Fruit fly (Drosophila melanogaster) whole organism, embryonic: ENCODE measurements around the gene fzo.
A peak's percentile ranks its signal among the peaks of the same experiment; 100 is the strongest.

Experiments used
- Ada2b ChIP-seq: fragments of 200-800 bp; sonication (Bioruptor generic); IDR thresholded peaks from 2 replicates; pipeline ENCODE4 v1.3.6; 2022; ENCODE audit warnings: missing biosample characterization, missing genetic modification characterization
- Atf3 ChIP-seq: fragments of 200-800 bp; sonication (Bioruptor generic); optimal IDR thresholded peaks from 3 replicates; lab custom pipeline; 2016; ENCODE audit warnings: missing biosample characterization, missing genetic modification characterization
- B-H2 ChIP-seq: fragments of 200-800 bp; sonication (Bioruptor generic); optimal IDR thresholded peaks from 2 replicates; lab custom pipeline; 2018; ENCODE audit warnings: missing biosample characterization, mild to moderate bottlenecking, missing genetic modification characterization
- Bgb ChIP-seq: fragments of 200-800 bp; sonication (Bioruptor generic); IDR thresholded peaks from 2 replicates; pipeline ENCODE4 v1.3.6; 2022; ENCODE audit warnings: missing biosample characterization, missing genetic modification characterization; ENCODE audit not compliant: partially characterized antibody
- CG10366 ChIP-seq: fragments of 200-800 bp; sonication (Bioruptor generic); IDR thresholded peaks from 2 replicates; pipeline ENCODE4 v1.3.6; 2022; ENCODE audit warnings: missing biosample characterization, missing genetic modification characterization
- CG10959 ChIP-seq: fragments of 200-800 bp; sonication (Bioruptor generic); IDR thresholded peaks from 2 replicates; pipeline ENCODE4 v1.3.6; 2022; ENCODE audit warnings: missing biosample characterization, missing genetic modification characterization
- CG12071 ChIP-seq: fragments of 200-800 bp; sonication (Bioruptor generic); optimal IDR thresholded peaks from 3 replicates; lab custom pipeline; 2018; ENCODE audit warnings: missing biosample characterization, mild to moderate bottlenecking, missing genetic modification characterization
- CG12104 ChIP-seq: fragments of 200-800 bp; sonication (Bioruptor generic); optimal IDR thresholded peaks from 3 replicates; lab custom pipeline; 2016; ENCODE audit warnings: missing biosample characterization, missing genetic modification characterization
- CG15073 ChIP-seq: fragments of 200-800 bp; sonication (Bioruptor generic); optimal IDR thresholded peaks from 2 replicates; lab custom pipeline; 2016; ENCODE audit warnings: missing biosample characterization, missing genetic modification characterization
- CG18619 ChIP-seq: fragments of 200-800 bp; sonication (Bioruptor generic); optimal IDR thresholded peaks from 3 replicates; lab custom pipeline; 2017; ENCODE audit warnings: missing biosample characterization, mild to moderate bottlenecking, missing genetic modification characterization
- CG34224 ChIP-seq: fragments of 200-800 bp; sonication (Bioruptor generic); IDR thresholded peaks from 3 replicates; pipeline ENCODE4 v1.3.6; 2022; ENCODE audit warnings: missing biosample characterization, missing genetic modification characterization; ENCODE audit not compliant: partially characterized antibody
- CG4282 ChIP-seq: fragments of 200-800 bp; sonication (Bioruptor generic); optimal IDR thresholded peaks from 2 replicates; lab custom pipeline; 2016; ENCODE audit warnings: missing biosample characterization, missing genetic modification characterization
- CG4360 ChIP-seq: fragments of 200-800 bp; sonication (Bioruptor generic); IDR thresholded peaks from 2 replicates; pipeline ENCODE4 v1.3.6; 2022; ENCODE audit warnings: missing biosample characterization, missing genetic modification characterization
- CG4854 ChIP-seq: fragments of 200-800 bp; sonication (Bioruptor generic); optimal IDR thresholded peaks from 2 replicates; lab custom pipeline; 2016; ENCODE audit warnings: missing biosample characterization, missing genetic modification characterization, inconsistent platforms
- Deaf1 ChIP-seq: fragments of 200-800 bp; optimal IDR thresholded peaks from 3 replicates; lab custom pipeline; 2019; ENCODE audit warnings: missing biosample characterization, mild to moderate bottlenecking, missing genetic modification characterization, moderate library complexity
- Fer2 ChIP-seq: fragments of 200-800 bp; sonication (Bioruptor generic); optimal IDR thresholded peaks from 2 replicates; lab custom pipeline; 2018; ENCODE audit warnings: missing biosample characterization, mild to moderate bottlenecking, missing genetic modification characterization, moderate library complexity
- HHEX ChIP-seq: fragments of 200-800 bp; sonication (Bioruptor generic); optimal IDR thresholded peaks from 3 replicates; lab custom pipeline; 2017; ENCODE audit warnings: missing biosample characterization, mild to moderate bottlenecking, missing genetic modification characterization, missing genetic modification reagents
- Hand ChIP-seq: fragments of 200-800 bp; sonication (Bioruptor generic); optimal IDR thresholded peaks from 2 replicates; lab custom pipeline; 2017; ENCODE audit warnings: mild to moderate bottlenecking, missing biosample characterization, missing genetic modification reagents, missing genetic modification characterization
- Hey ChIP-seq: fragments of 200-800 bp; sonication (Bioruptor generic); optimal IDR thresholded peaks from 3 replicates; lab custom pipeline; 2018; ENCODE audit warnings: missing biosample characterization, mild to moderate bottlenecking, missing genetic modification characterization
- HmgD ChIP-seq: fragments of 200-800 bp; sonication (Bioruptor generic); optimal IDR thresholded peaks from 3 replicates; lab custom pipeline; 2016; ENCODE audit warnings: missing biosample characterization, missing genetic modification characterization
- Jarid2 ChIP-seq: fragments of 200-800 bp; sonication (Bioruptor generic); optimal IDR thresholded peaks from 3 replicates; lab custom pipeline; 2017; ENCODE audit warnings: mild to moderate bottlenecking, missing biosample characterization, missing genetic modification reagents, missing genetic modification characterization
- Myb ChIP-seq: fragments of 200-800 bp; sonication (Bioruptor generic); optimal IDR thresholded peaks from 2 replicates; lab custom pipeline; 2016; ENCODE audit warnings: missing biosample characterization, missing genetic modification characterization
- NC2α ChIP-seq: fragments of 200-800 bp; sonication (Bioruptor generic); optimal IDR thresholded peaks from 2 replicates; lab custom pipeline; 2016; ENCODE audit warnings: missing biosample characterization, missing genetic modification characterization
- NC2β ChIP-seq: fragments of 200-800 bp; sonication (Bioruptor generic); optimal IDR thresholded peaks from 2 replicates; lab custom pipeline; 2016; ENCODE audit warnings: missing biosample characterization, missing genetic modification characterization
- Nf-YA ChIP-seq: fragments of 200-800 bp; sonication (Bioruptor generic); IDR thresholded peaks from 2 replicates; pipeline ENCODE4 v1.3.6; 2022; ENCODE audit warnings: missing biosample characterization, missing genetic modification characterization
- Nf-YC ChIP-seq: fragments of 200-800 bp; optimal IDR thresholded peaks from 3 replicates; lab custom pipeline; 2019; ENCODE audit warnings: missing biosample characterization, mild to moderate bottlenecking, missing genetic modification characterization, moderate library complexity
- NfI ChIP-seq: fragments of 200-800 bp; sonication (Bioruptor generic); optimal IDR thresholded peaks from 3 replicates; lab custom pipeline; 2018; ENCODE audit warnings: missing biosample characterization, mild to moderate bottlenecking, missing genetic modification characterization, moderate library complexity
- Opbp ChIP-seq: fragments of 200-800 bp; sonication (Bioruptor generic); IDR thresholded peaks from 3 replicates; pipeline ENCODE4 v1.3.6; 2022; ENCODE audit warnings: missing biosample characterization, missing genetic modification characterization; ENCODE audit not compliant: partially characterized antibody
- Rfx ChIP-seq: fragments of 200-800 bp; sonication (Bioruptor generic); IDR thresholded peaks from 2 replicates; pipeline ENCODE4 v1.3.6; 2022; ENCODE audit warnings: missing biosample characterization, missing genetic modification characterization
- Spps ChIP-seq: fragments of 200-800 bp; sonication (Bioruptor generic); optimal IDR thresholded peaks from 2 replicates; lab custom pipeline; 2018; ENCODE audit warnings: missing biosample characterization, mild to moderate bottlenecking, missing genetic modification characterization
- Taf1 ChIP-seq: fragments of 200-800 bp; sonication (Bioruptor generic); IDR thresholded peaks from 2 replicates; pipeline ENCODE4 v1.3.6; 2022; ENCODE audit warnings: missing biosample characterization, missing genetic modification characterization
- Xrp1 ChIP-seq: fragments of 200-800 bp; sonication (Bioruptor generic); IDR thresholded peaks from 2 replicates; pipeline ENCODE4 v1.3.6; 2022; ENCODE audit warnings: missing biosample characterization, missing genetic modification characterization
- br ChIP-seq: fragments of >200 bp; optimal IDR thresholded peaks from 2 replicates; lab custom pipeline; 2017
- corto ChIP-seq: fragments of 200-800 bp; sonication (Bioruptor generic); optimal IDR thresholded peaks from 2 replicates; lab custom pipeline; 2016; ENCODE audit warnings: missing biosample characterization, mild to moderate bottlenecking, missing genetic modification characterization, moderate library complexity
- dmrt99B ChIP-seq: fragments of 200-800 bp; sonication (Bioruptor generic); optimal IDR thresholded peaks from 2 replicates; lab custom pipeline; 2018; ENCODE audit warnings: missing biosample characterization, mild to moderate bottlenecking, missing genetic modification characterization, moderate library complexity
- dpn ChIP-seq, 2 experiments: fragments of 200-800 bp; sonication (Bioruptor generic); optimal IDR thresholded peaks; 3 replicates each; lab custom pipeline; 2016; ENCODE audit warnings: missing biosample characterization in 2 of 2, missing genetic modification characterization in 2 of 2
- grn ChIP-seq: fragments of 200-800 bp; sonication (Bioruptor generic); optimal IDR thresholded peaks from 3 replicates; lab custom pipeline; 2017; ENCODE audit warnings: missing biosample characterization, missing genetic modification characterization
- her ChIP-seq: fragments of 200-800 bp; sonication (Bioruptor generic); optimal IDR thresholded peaks from 2 replicates; lab custom pipeline; 2016; ENCODE audit warnings: missing biosample characterization, missing genetic modification characterization
- hkb ChIP-seq, 2 experiments: fragments of 200-800 bp in 1 of 2; fragments of >200 bp in 1 of 2; sonication (Bioruptor generic) in 1 of 2; IDR thresholded peaks in 1 of 2; optimal IDR thresholded peaks in 1 of 2; 2 replicates each; pipeline versions ENCODE4 v1.3.6 to Lab custom; 2017 to 2022; ENCODE audit warnings: missing biosample characterization in 1 of 2, missing genetic modification characterization in 1 of 2
- lab ChIP-seq: fragments of 200-800 bp; sonication (Bioruptor generic); optimal IDR thresholded peaks from 3 replicates; lab custom pipeline; 2017; ENCODE audit warnings: missing biosample characterization, missing genetic modification characterization, mild to moderate bottlenecking, moderate library complexity, missing genetic modification reagents
- oc ChIP-seq: fragments of 200-800 bp; sonication (Bioruptor generic); optimal IDR thresholded peaks from 2 replicates; lab custom pipeline; 2018; ENCODE audit warnings: missing biosample characterization, mild to moderate bottlenecking, missing genetic modification characterization, moderate library complexity
- repo ChIP-seq: fragments of 200-800 bp; sonication (Bioruptor generic); optimal IDR thresholded peaks from 2 replicates; lab custom pipeline; 2016; ENCODE audit warnings: missing biosample characterization, missing genetic modification characterization
- sens ChIP-seq: fragments of 200-800 bp; sonication (Bioruptor generic); peaks from one replicate; lab custom pipeline; 2016; ENCODE audit warnings: missing biosample characterization, missing genetic modification characterization
- sima ChIP-seq: fragments of 200-800 bp; sonication (Bioruptor generic); optimal IDR thresholded peaks from 2 replicates; lab custom pipeline; 2016; ENCODE audit warnings: missing biosample characterization, missing genetic modification characterization
- tll ChIP-seq, 2 experiments: fragments of 200-800 bp in 1 of 2; fragments of >200 bp in 1 of 2; sonication (Bioruptor generic) in 1 of 2; optimal IDR thresholded peaks; 2 replicates each; lab custom pipeline; 2017 to 2019; ENCODE audit warnings: missing biosample characterization in 2 of 2, missing genetic modification characterization in 2 of 2, mild to moderate bottlenecking in 1 of 2, moderate library complexity in 1 of 2
- tna ChIP-seq: fragments of 200-800 bp; sonication (Bioruptor generic); IDR thresholded peaks from 2 replicates; pipeline ENCODE4 v1.3.6; 2022; ENCODE audit warnings: missing biosample characterization, missing genetic modification characterization; ENCODE audit not compliant: partially characterized antibody
- trem ChIP-seq: fragments of 200-800 bp; optimal IDR thresholded peaks from 3 replicates; lab custom pipeline; 2019; ENCODE audit warnings: missing biosample characterization, mild to moderate bottlenecking, missing genetic modification characterization, moderate library complexity
- unc-4 ChIP-seq: fragments of 200-800 bp; sonication (Bioruptor generic); IDR thresholded peaks from 2 replicates; pipeline ENCODE4 v1.3.6; 2022; ENCODE audit warnings: missing biosample characterization, missing genetic modification characterization; ENCODE audit not compliant: partially characterized antibody
- vvl ChIP-seq: fragments of 200-800 bp; sonication (Bioruptor generic); IDR thresholded peaks from 2 replicates; pipeline ENCODE4 v1.3.6; 2022; ENCODE audit warnings: missing biosample characterization, missing genetic modification characterization
- zen2 ChIP-seq: fragments of 200-800 bp; sonication (Bioruptor generic); IDR thresholded peaks from 3 replicates; pipeline ENCODE4 v1.3.6; 2022; ENCODE audit warnings: missing biosample characterization, missing genetic modification characterization; ENCODE audit not compliant: partially characterized antibody

fzo gene

DNA sequence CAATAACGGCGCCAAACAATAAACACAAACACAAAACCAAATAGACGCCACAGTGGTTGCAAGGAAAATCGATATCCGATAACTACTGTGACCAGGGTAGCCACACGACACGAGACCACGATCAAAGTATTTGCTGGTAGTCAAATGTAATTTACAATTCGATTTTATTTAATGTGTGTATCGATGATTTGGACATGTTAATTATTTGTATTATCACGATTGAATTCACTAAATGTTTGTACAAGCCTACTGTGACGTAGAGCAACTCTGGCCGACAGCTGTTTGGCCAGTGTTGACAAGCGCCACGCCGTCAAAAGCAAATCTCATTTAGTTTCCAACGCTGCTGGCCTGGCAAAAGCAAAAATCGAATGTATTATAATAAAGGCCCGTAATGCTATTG is 47.4 kb upstream of the fzo start, which contains the start of the genes Rad60 and EloA (continued):
- TF ChIP-seq grn (GFP tag; lab: Kevin White, UChicago): peak; percentile 36
- TF ChIP-seq Myb (GFP tag; lab: Kevin White, UChicago): peak; percentile 79
- TF ChIP-seq NC2α: peak; percentile 67
- TF ChIP-seq B-H2 (GFP tag; lab: Kevin White, UChicago): peak; percentile 70
- peak; percentile 74 for TF ChIP-seq CG10366 (GFP tag; lab: Robert Waterston, UW)
- TF ChIP-seq Opbp: peak; percentile 56
- peak; percentile 65 for TF ChIP-seq oc (tag; lab: Kevin White, UChicago)
- TF ChIP-seq Nf-YC (tag; lab: Kevin White, UChicago): peak; percentile 65
- peak; percentile 97 for TF ChIP-seq sens
- TF ChIP-seq HmgD: peak; percentile 92
- peak; percentile 78 for TF ChIP-seq NfI (GFP tag; lab: Kevin White, UChicago)
- peak; percentile 43 for TF ChIP-seq Hand (GFP tag; lab: Kevin White, UChicago)
- peak; percentile 73 for TF ChIP-seq CG4282 (GFP tag; lab: Kevin White, UChicago)
- TF ChIP-seq CG4854 (GFP tag; lab: Kevin White, UChicago): peak; percentile 74
- peak; percentile 81 for TF ChIP-seq NC2β (GFP tag; lab: Kevin White, UChicago)
- peak; percentile 71 for TF ChIP-seq repo (GFP tag; lab: Kevin White, UChicago)
- TF ChIP-seq CG10959 (GFP tag; lab: Robert Waterston, UW): 0 out of 2 replicates have a peak, but pooled peaks have one; percentile 28
- peak; percentile 82 for TF ChIP-seq Atf3 (GFP tag; lab: Kevin White, UChicago)
- TF ChIP-seq tll (GFP tag; optimal IDR thresholded peaks at IDR 0.05; lab: Kevin White, UChicago): no peak
- no peak for TF ChIP-seq br (lab: Kevin White, UChicago)
- peak; percentile 57 for TF ChIP-seq CG12071 (GFP tag; lab: Kevin White, UChicago)
- TF ChIP-seq CG12104 (GFP tag; lab: Kevin White, UChicago): peak; percentile 55
- no peak for TF ChIP-seq sima (GFP tag; lab: Kevin White, UChicago)
- TF ChIP-seq Nf-YA: no peak
- TF ChIP-seq her (GFP tag; lab: Kevin White, UChicago): peak; percentile 83
- TF ChIP-seq CG34224 (GFP tag; lab: Robert Waterston, UW): peak; percentile 64
- 0 out of 2 replicates have a peak, but pooled peaks have one; percentile 34 for TF ChIP-seq Taf1 (GFP tag; lab: Robert Waterston, UW)
- TF ChIP-seq vvl (GFP tag; lab: Robert Waterston, UW): peak; percentile 86
- peak; percentile 54; the same call in 1 of the 3 replicates for TF ChIP-seq zen2 (GFP tag; lab: Robert Waterston, UW)
- peak; percentile 89 for TF ChIP-seq trem
- TF ChIP-seq Rfx (GFP tag; lab: Robert Waterston, UW): peak; percentile 83
- TF ChIP-seq dpn (GFP tag; optimal IDR thresholded peaks at IDR 0.05; lab: Kevin White, UChicago): peak; percentile 84 to 87
- TF ChIP-seq corto (GFP tag; lab: Kevin White, UChicago): peak; percentile 1
- TF ChIP-seq Spps (tag; lab: Kevin White, UChicago): peak; percentile 49
- TF ChIP-seq tna (GFP tag; lab: Robert Waterston, UW): peak; percentile 44; the same call in 1 of the 2 replicates
- no peak for TF ChIP-seq CG15073 (GFP tag; lab: Kevin White, UChicago)
- TF ChIP-seq dmrt99B (tag; lab: Kevin White, UChicago): no peak
- peak; percentile 76 for TF ChIP-seq Xrp1
- TF ChIP-seq lab (GFP tag; lab: Kevin White, UChicago): peak; percentile 83
- TF ChIP-seq HHEX (GFP tag; lab: Kevin White, UChicago): peak; percentile 41
- TF ChIP-seq CG4360 (GFP tag; lab: Robert Waterston, UW): no peak
- peak; percentile 57; the same call in 1 of the 2 replicates for TF ChIP-seq Ada2b (GFP tag; lab: Robert Waterston, UW)
- peak; percentile 25 for TF ChIP-seq Fer2
- TF ChIP-seq Hey (tag; lab: Kevin White, UChicago): no peak
- TF ChIP-seq Bgb (GFP tag; lab: Robert Waterston, UW): peak; percentile 74
- peak; percentile 51 for TF ChIP-seq CG18619
- peak; percentile 41 for TF ChIP-seq Deaf1 (tag; lab: Kevin White, UChicago)
- TF ChIP-seq hkb (optimal IDR thresholded peaks at IDR 0.05; lab: Kevin White, UChicago): peak; percentile 86
- TF ChIP-seq hkb (GFP tag; IDR thresholded peaks at IDR 0.05; lab: Robert Waterston, UW): peak; percentile 70
- peak; percentile 65 for TF ChIP-seq unc-4
- TF ChIP-seq Jarid2 (GFP tag; lab: Kevin White, UChicago): peak; percentile 53
